Worm (Caenorhabditis elegans) whole organism, L4/young adult: ENCODE measurements around the gene K02A6.3.

Experiments
- W03F9.2 ChIP-seq: fragments of 150-350 bp; optimal IDR thresholded peaks from 2 replicates; lab custom pipeline; 2014; ENCODE audit warnings: missing biosample characterization, missing genetic modification characterization
- dao-5 ChIP-seq: sonication (generic microtip); optimal IDR thresholded peaks from 2 replicates; lab custom pipeline; 2016; ENCODE audit warnings: missing genotype, missing genetic modification characterization, moderate library complexity, missing compliant biosample characterization
- him-1 ChIP-seq: sonication (generic microtip); optimal IDR thresholded peaks from 2 replicates; lab custom pipeline; 2016; ENCODE audit warnings: missing genotype, missing genetic modification reagents, missing genetic modification characterization, missing compliant biosample characterization

DNA sequence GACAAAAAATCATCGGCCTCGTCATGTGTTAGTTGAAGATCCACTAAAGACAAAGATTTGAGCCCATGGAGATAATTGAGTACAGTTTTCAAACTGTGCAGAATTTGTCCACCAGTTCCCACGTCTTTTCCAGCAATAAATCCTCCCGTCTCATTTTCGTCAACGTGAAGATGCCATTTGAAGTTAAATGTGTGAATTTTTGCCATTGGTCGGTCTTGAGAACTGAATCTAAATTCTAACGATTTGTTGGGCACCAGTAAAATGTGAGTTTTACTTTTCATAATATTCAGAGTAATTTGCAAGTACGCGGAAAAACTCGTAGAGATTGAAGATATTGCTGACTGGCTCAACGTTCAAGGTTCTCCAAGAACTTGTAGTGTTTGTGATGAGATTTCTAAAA is 1.2 kb downstream of the K02A6.3 start:
- TF ChIP-seq him-1 (no peak), dao-5 (no peak), W03F9.2 (tag; lab: Kevin White, UChicago) (no peak)
